Worm (Caenorhabditis elegans) whole organism, L2 larva: ENCODE data around the gene qns-1.

Experiments used
- ama-1 ChIP-seq: fragments of 150-350 bp; optimal IDR thresholded peaks from 2 replicates; lab custom pipeline; 2018; ENCODE audit warnings: inconsistent platforms
- dmd-4 ChIP-seq: sonication (generic microtip); optimal IDR thresholded peaks from 2 replicates; lab custom pipeline; 2017; ENCODE audit warnings: missing biosample characterization, missing genetic modification characterization
- egl-27 ChIP-seq: sonication (generic microtip); optimal IDR thresholded peaks from 3 replicates; lab custom pipeline; 2017; ENCODE audit warnings: missing biosample characterization, missing genetic modification reagents, missing genetic modification characterization
- elt-1 ChIP-seq: fragments of 150-350 bp; optimal IDR thresholded peaks from 2 replicates; lab custom pipeline; 2014; ENCODE audit warnings: missing biosample characterization, missing genetic modification characterization
- lin-11 ChIP-seq: fragments of 150-350 bp; sonication (generic microtip); optimal IDR thresholded peaks from 2 replicates; lab custom pipeline; 2014; ENCODE audit warnings: missing biosample characterization, missing genetic modification characterization, inconsistent platforms, mixed read lengths
- lin-39 ChIP-seq: fragments of 150-350 bp; optimal IDR thresholded peaks from 2 replicates; lab custom pipeline; 2014; ENCODE audit warnings: missing biosample characterization, missing genetic modification reagents, missing genetic modification characterization
- mdl-1 ChIP-seq, 2 experiments: fragments of 150-350 bp in 1 of 2; sonication (generic microtip) in 1 of 2; optimal IDR thresholded peaks; 2 replicates each; lab custom pipeline; 2017; ENCODE audit warnings: missing biosample characterization in 2 of 2, missing genetic modification characterization in 2 of 2
- nhr-10 ChIP-seq: sonication (generic microtip); optimal IDR thresholded peaks from 2 replicates; lab custom pipeline; 2017; ENCODE audit warnings: missing biosample characterization, missing genetic modification characterization
- nhr-237 ChIP-seq: fragments of 150-350 bp; optimal IDR thresholded peaks from 2 replicates; lab custom pipeline; 2014; ENCODE audit warnings: missing biosample characterization, missing genetic modification characterization
- nhr-6 ChIP-seq: fragments of 150-350 bp; optimal IDR thresholded peaks from 2 replicates; lab custom pipeline; 2014; ENCODE audit warnings: missing biosample characterization, missing genetic modification characterization
- snpc-4 ChIP-seq: fragments of 150-350 bp; optimal IDR thresholded peaks from 2 replicates; lab custom pipeline; 2014; ENCODE audit warnings: missing biosample characterization, missing genetic modification characterization
- unc-39 ChIP-seq: fragments of 150-350 bp; optimal IDR thresholded peaks from 2 replicates; lab custom pipeline; 2014; ENCODE audit warnings: missing biosample characterization, missing genetic modification characterization
- unc-62 ChIP-seq: fragments of 150-350 bp; optimal IDR thresholded peaks from 2 replicates; lab custom pipeline; 2014; ENCODE audit warnings: missing biosample characterization, missing genetic modification reagents, missing genetic modification characterization

DNA sequence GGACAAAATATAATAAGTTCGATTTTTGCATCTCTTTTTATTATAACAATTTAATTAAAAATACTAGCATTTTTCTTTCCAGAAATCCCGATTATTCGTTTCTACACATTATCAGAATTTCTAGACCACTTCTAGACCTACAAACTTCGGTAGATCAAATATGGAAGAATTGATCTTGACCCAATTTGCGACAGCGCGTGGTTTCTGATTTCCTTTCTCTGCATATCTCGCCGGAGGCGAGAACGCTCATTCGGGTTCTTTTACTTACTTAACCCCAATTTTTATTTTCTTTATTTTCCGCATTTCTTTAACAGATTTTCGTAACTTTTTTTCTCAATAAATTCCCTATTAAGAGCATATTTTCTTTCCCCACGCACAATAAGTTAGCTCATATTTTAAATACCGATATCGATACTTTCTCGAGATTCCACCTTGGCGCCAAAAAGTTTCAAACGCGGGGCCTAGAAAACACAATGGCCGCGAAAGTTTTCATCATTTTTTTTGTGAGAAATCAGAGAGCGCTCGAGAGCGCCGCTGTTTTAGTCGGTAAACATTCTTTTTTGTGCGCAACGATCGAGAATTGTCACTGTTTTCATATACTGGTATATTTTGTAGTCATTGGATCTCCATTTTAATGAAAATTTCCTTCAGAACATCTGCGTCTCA is 23.5 kb upstream of the qns-1 start:
- TF ChIP-seq lin-11 (tag; lab: Kevin White, UChicago), result no peak
- TF ChIP-seq unc-39 (tag; lab: Kevin White, UChicago), result no peak
- TF ChIP-seq nhr-6 (tag; lab: Kevin White, UChicago), result no peak
- no peak for TF ChIP-seq egl-27 (tag; lab: Kevin White, UChicago)
- no peak for TF ChIP-seq ama-1 (lab: Kevin White, UChicago)
- TF ChIP-seq snpc-4 (tag; lab: Kevin White, UChicago), result no peak
- no peak for TF ChIP-seq nhr-10 (tag; lab: Kevin White, UChicago)
- TF ChIP-seq dmd-4 (tag; lab: Kevin White, UChicago), result no peak
- TF ChIP-seq lin-39 (tag; lab: Kevin White, UChicago), result no peak
- TF ChIP-seq mdl-1 (tag; optimal IDR thresholded peaks at IDR 0.05; lab: Kevin White, UChicago), result no peak
- TF ChIP-seq unc-62 (GFP tag; lab: Kevin White, UChicago), result no peak
- TF ChIP-seq elt-1 (tag; lab: Kevin White, UChicago), result no peak
- TF ChIP-seq nhr-237 (tag; lab: Kevin White, UChicago), result no peak
